Worm (Caenorhabditis elegans) whole organism, L4/young adult: ENCODE data around the gene fbxb-105.

Experiments used
- W03F9.2 ChIP-seq: fragments of 150-350 bp; optimal IDR thresholded peaks from 2 replicates; lab custom pipeline; 2014; ENCODE audit warnings: missing biosample characterization, missing genetic modification characterization
- dao-5 ChIP-seq: sonication (generic microtip); optimal IDR thresholded peaks from 2 replicates; lab custom pipeline; 2016; ENCODE audit warnings: missing genotype, missing genetic modification characterization, moderate library complexity, missing compliant biosample characterization
- him-1 ChIP-seq: sonication (generic microtip); optimal IDR thresholded peaks from 2 replicates; lab custom pipeline; 2016; ENCODE audit warnings: missing genotype, missing genetic modification reagents, missing genetic modification characterization, missing compliant biosample characterization

The fbxb-105 gene

ce11 chrII:2770788-2771187 is at the start of gene fbxb-105:
TSS of gene fbxb-105 (minus strand) at chrII:2770888.
- no peak for TF ChIP-seq dao-5 (tag; lab: Kevin White, UChicago)
- no peak for TF ChIP-seq W03F9.2 (tag; lab: Kevin White, UChicago)
- no peak for TF ChIP-seq him-1 (tag; lab: Kevin White, UChicago)

ce11 chrII:2816676-2817075 is 46.0 kb upstream of the fbxb-105 start, which contains the start of gene set-13:
TSS of gene set-13 (plus strand) at chrII:2816976.
- TF ChIP-seq dao-5 (tag; lab: Kevin White, UChicago) (no peak), him-1 (tag; lab: Kevin White, UChicago) (no peak), W03F9.2 (tag; lab: Kevin White, UChicago) (no peak)

- TF ChIP-seq W03F9.2 (tag; lab: Kevin White, UChicago) = no peak
- no peak for TF ChIP-seq him-1 (tag; lab: Kevin White, UChicago)
- no peak for TF ChIP-seq dao-5 (tag; lab: Kevin White, UChicago)
Measured at ce11 chrII:2815444-2815843, 44.8 kb upstream of the fbxb-105 start, which contains the start of gene K12H6.2. TSS of gene K12H6.2 (minus strand) at chrII:2815544.

- TF ChIP-seq dao-5 (tag; lab: Kevin White, UChicago) (no peak), him-1 (tag; lab: Kevin White, UChicago) (no peak), W03F9.2 (tag; lab: Kevin White, UChicago) (no peak)
Measured at ce11 chrII:2815017-2815416, 44.3 kb upstream of the fbxb-105 start.

ce11 chrII:2807674-2808206 is 37.1 kb upstream of the fbxb-105 start, which contains the start of gene K12H6.12:
TSS of gene K12H6.12 (plus strand) at chrII:2808156.
- TF ChIP-seq W03F9.2 (tag; lab: Kevin White, UChicago) (no peak), him-1 (tag; lab: Kevin White, UChicago) (no peak), dao-5 (tag; lab: Kevin White, UChicago) (no peak)

ce11 chrII:2805566-2805965 is 34.9 kb upstream of the fbxb-105 start:
- TF ChIP-seq dao-5 (tag; lab: Kevin White, UChicago) (no peak), W03F9.2 (tag; lab: Kevin White, UChicago) (no peak), him-1 (tag; lab: Kevin White, UChicago) (no peak)

ce11 chrII:2804949-2805348 is 34.3 kb upstream of the fbxb-105 start:
- TF ChIP-seq W03F9.2 (tag; lab: Kevin White, UChicago) (no peak), dao-5 (tag; lab: Kevin White, UChicago) (no peak), him-1 (tag; lab: Kevin White, UChicago) (no peak)

ce11 chrII:2804245-2804644 is 33.6 kb upstream of the fbxb-105 start:
- no peak for TF ChIP-seq dao-5 (tag; lab: Kevin White, UChicago)
- no peak for TF ChIP-seq W03F9.2 (tag; lab: Kevin White, UChicago)
- TF ChIP-seq him-1 (tag; lab: Kevin White, UChicago) = no peak

ce11 chrII:2802804-2803586 is 32.3 kb upstream of the fbxb-105 start:
- TF ChIP-seq W03F9.2 (tag; lab: Kevin White, UChicago) = no peak
- TF ChIP-seq him-1 (tag; lab: Kevin White, UChicago) = no peak
- no peak for TF ChIP-seq dao-5 (tag; lab: Kevin White, UChicago)

- TF ChIP-seq W03F9.2 (tag; lab: Kevin White, UChicago) (no peak), him-1 (tag; lab: Kevin White, UChicago) (no peak), dao-5 (tag; lab: Kevin White, UChicago) (no peak)
Measured at ce11 chrII:2801764-2802163, 31.1 kb upstream of the fbxb-105 start.

ce11 chrII:2800550-2801233 is 30.0 kb upstream of the fbxb-105 start, which contains the start of gene nhr-119:
TSS of gene nhr-119 (minus strand) at chrII:2800600.
- TF ChIP-seq him-1 (tag; lab: Kevin White, UChicago) (no peak), W03F9.2 (tag; lab: Kevin White, UChicago) (peak; percentile 38)

ce11 chrII:2797951-2798350 is 27.3 kb upstream of the fbxb-105 start:
- TF ChIP-seq him-1 (tag; lab: Kevin White, UChicago) (no peak), dao-5 (tag; lab: Kevin White, UChicago) (no peak), W03F9.2 (tag; lab: Kevin White, UChicago) (no peak)

- TF ChIP-seq dao-5 (tag; lab: Kevin White, UChicago) (no peak), him-1 (tag; lab: Kevin White, UChicago) (no peak)
Measured at ce11 chrII:2796431-2796830, 25.7 kb upstream of the fbxb-105 start.
